Worm (Caenorhabditis elegans) whole organism, L4 larva: Measurements from ENCODE around the gene msp-77.
"Not testable (repeated sequence)": the region's sequence is repeated elsewhere in the genome, so short reads cannot be mapped to it uniquely, and the experiment has no call there.

Experiments
- F37D6.2 ChIP-seq: sonication (generic microtip); optimal IDR thresholded peaks from 2 replicates; lab custom pipeline; 2016; ENCODE audit warnings: mild to moderate bottlenecking, missing genetic modification characterization, missing compliant biosample characterization
- Y105C5A.15 ChIP-seq: fragments of 200-800 bp; sonication (Bioruptor generic); IDR thresholded peaks from 2 replicates; pipeline ENCODE4 v1.3.6; 2022; ENCODE audit warnings: missing genetic modification characterization, missing compliant biosample characterization
- Y5F2A.4 ChIP-seq: fragments of 200-800 bp; sonication (Bioruptor generic); optimal IDR thresholded peaks from 2 replicates; lab custom pipeline; 2018; ENCODE audit warnings: mild to moderate bottlenecking, missing genetic modification characterization, missing compliant biosample characterization
- aha-1 ChIP-seq: fragments of 150-350 bp; peaks from one replicate; lab custom pipeline; 2014; ENCODE audit warnings: missing biosample characterization, missing genetic modification characterization
- aly-2 ChIP-seq: sonication (generic microtip); optimal IDR thresholded peaks from 2 replicates; lab custom pipeline; 2018; ENCODE audit warnings: missing biosample characterization, missing genetic modification characterization
- ceh-32 ChIP-seq: sonication (generic microtip); optimal IDR thresholded peaks from 2 replicates; lab custom pipeline; 2016; ENCODE audit warnings: mild to moderate bottlenecking, missing genetic modification characterization, missing compliant biosample characterization; ENCODE audit not compliant: poor library complexity
- ceh-62 ChIP-seq: sonication (generic microtip); optimal IDR thresholded peaks from 2 replicates; lab custom pipeline; 2017; ENCODE audit warnings: missing biosample characterization, missing genetic modification characterization
- ces-1 ChIP-seq: fragments of 150-350 bp; sonication (generic microtip); optimal IDR thresholded peaks from 4 replicates; lab custom pipeline; 2014; ENCODE audit warnings: missing biosample characterization, missing genetic modification reagents, missing genetic modification characterization
- cey-2 ChIP-seq: sonication (generic microtip); optimal IDR thresholded peaks from 3 replicates; lab custom pipeline; 2017; ENCODE audit warnings: missing genetic modification characterization, mild to moderate bottlenecking, missing compliant biosample characterization, antibody characterized with exemption, borderline replicate concordance; ENCODE audit not compliant: insufficient read depth
- daf-16 ChIP-seq, 3 experiments: sonication (generic microtip); optimal IDR thresholded peaks; 2 replicates each; lab custom pipeline; 2016 to 2017; ENCODE audit warnings: missing genetic modification characterization in 3 of 3, missing genetic modification reagents in 3 of 3, mild to moderate bottlenecking in 2 of 3, missing compliant biosample characterization in 2 of 3, missing biosample characterization in 1 of 3, moderate library complexity in 1 of 3
- daf-19 ChIP-seq: fragments of 200-800 bp; sonication (Bioruptor generic); conservative IDR thresholded peaks from 2 replicates; pipeline ENCODE4 v1.3.6; 2022; ENCODE audit warnings: missing genetic modification characterization, missing compliant biosample characterization
- dmd-6 ChIP-seq: fragments of 200-800 bp; sonication (Bioruptor generic); IDR thresholded peaks from 2 replicates; pipeline ENCODE4 v1.3.6; 2022; ENCODE audit warnings: missing genetic modification reagents, missing genetic modification characterization, missing compliant biosample characterization
- dve-1 ChIP-seq: sonication (generic microtip); optimal IDR thresholded peaks from 2 replicates; lab custom pipeline; 2017; ENCODE audit warnings: antibody characterized with exemption, mild to moderate bottlenecking, missing genetic modification characterization, missing compliant biosample characterization; ENCODE audit not compliant: insufficient read depth
- fkh-10 ChIP-seq: fragments of 150-350 bp; optimal IDR thresholded peaks from 2 replicates; lab custom pipeline; 2014; ENCODE audit warnings: missing biosample characterization, missing genetic modification reagents, missing genetic modification characterization
- hmg-1.1 ChIP-seq: fragments of 200-800 bp; sonication (Bioruptor generic); IDR thresholded peaks from 2 replicates; pipeline ENCODE4 v1.3.6; 2022; ENCODE audit warnings: missing genetic modification reagents, missing genetic modification characterization, missing compliant biosample characterization
- lim-7 ChIP-seq: fragments of 200-800 bp; sonication (Bioruptor generic); IDR thresholded peaks from 2 replicates; pipeline ENCODE4 v1.3.6; 2022; ENCODE audit warnings: missing genetic modification characterization, missing compliant biosample characterization
- lin-1 ChIP-seq: fragments of 200-800 bp; sonication (Bioruptor generic); IDR thresholded peaks from 2 replicates; pipeline ENCODE4 v1.3.6; 2022; ENCODE audit warnings: missing genetic modification reagents, missing genetic modification characterization, missing compliant biosample characterization
- mes-2 ChIP-seq: sonication (generic microtip); optimal IDR thresholded peaks from 2 replicates; lab custom pipeline; 2016; ENCODE audit warnings: missing genotype, mild to moderate bottlenecking, missing genetic modification characterization, missing compliant biosample characterization; ENCODE audit not compliant: poor library complexity, severe bottlenecking
- mxl-3 ChIP-seq: fragments of 200-800 bp; sonication (Bioruptor generic); optimal IDR thresholded peaks from 2 replicates; lab custom pipeline; 2018; ENCODE audit warnings: mild to moderate bottlenecking, missing genetic modification characterization, missing compliant biosample characterization
- nhr-10 ChIP-seq: fragments of 150-350 bp; optimal IDR thresholded peaks from 2 replicates; lab custom pipeline; 2014; ENCODE audit warnings: missing biosample characterization, missing genetic modification characterization
- nhr-237 ChIP-seq: sonication (generic microtip); optimal IDR thresholded peaks from 2 replicates; lab custom pipeline; 2017; ENCODE audit warnings: missing biosample characterization, missing genetic modification characterization
- nhr-41 ChIP-seq: fragments of 200-800 bp; sonication (Bioruptor generic); IDR thresholded peaks from 2 replicates; pipeline ENCODE4 v1.3.6; 2022; ENCODE audit warnings: missing genetic modification reagents, missing genetic modification characterization, missing compliant biosample characterization
- nhr-42 ChIP-seq: fragments of 200-800 bp; sonication (Bioruptor generic); IDR thresholded peaks from 2 replicates; pipeline ENCODE4 v1.3.6; 2022; ENCODE audit warnings: missing genetic modification characterization, missing compliant biosample characterization
- nhr-48 ChIP-seq: sonication (generic microtip); optimal IDR thresholded peaks from 2 replicates; lab custom pipeline; 2016; ENCODE audit warnings: mild to moderate bottlenecking, missing genetic modification characterization, missing compliant biosample characterization
- php-3 ChIP-seq: fragments of 200-800 bp; sonication (Bioruptor generic); IDR thresholded peaks from 2 replicates; pipeline ENCODE4 v1.3.6; 2022; ENCODE audit warnings: missing genetic modification reagents, missing genetic modification characterization, missing compliant biosample characterization
- skn-1 ChIP-seq: fragments of 150-350 bp; optimal IDR thresholded peaks from 2 replicates; lab custom pipeline; 2014; ENCODE audit warnings: missing biosample characterization, missing genetic modification characterization
- spr-1 ChIP-seq: sonication (generic microtip); optimal IDR thresholded peaks from 2 replicates; lab custom pipeline; 2016; ENCODE audit warnings: mild to moderate bottlenecking, missing genetic modification characterization, missing compliant biosample characterization
- spr-3 ChIP-seq: fragments of 200-800 bp; sonication (Bioruptor generic); optimal IDR thresholded peaks from 2 replicates; lab custom pipeline; 2018; ENCODE audit warnings: mild to moderate bottlenecking, missing genetic modification characterization, missing compliant biosample characterization
- unc-130 ChIP-seq: sonication (generic microtip); optimal IDR thresholded peaks from 2 replicates; lab custom pipeline; 2016; ENCODE audit warnings: missing genetic modification reagents, missing genetic modification characterization, missing compliant biosample characterization
- vab-7 ChIP-seq: fragments of 200-800 bp; sonication (Bioruptor generic); IDR thresholded peaks from 2 replicates; pipeline ENCODE4 v1.3.6; 2022; ENCODE audit warnings: missing genetic modification reagents, missing genetic modification characterization, missing compliant biosample characterization
- zfp-2 ChIP-seq: sonication (generic microtip); optimal IDR thresholded peaks from 2 replicates; lab custom pipeline; 2016; ENCODE audit warnings: mild to moderate bottlenecking, missing genetic modification characterization, missing compliant biosample characterization
- zip-2 ChIP-seq: fragments of 150-350 bp; optimal IDR thresholded peaks from 2 replicates; lab custom pipeline; 2014; ENCODE audit warnings: missing biosample characterization, missing genetic modification characterization

The msp-77 gene

ce11 chrIV:9893649-9894048 is 782 bp upstream of the msp-77 start, which contains the start of gene sss-1:
Gene sss-1, minus strand, starts transcription at chrIV:9893749.
- TF ChIP-seq nhr-48 (tag; lab: Kevin White, UChicago); ceh-32; skn-1: not testable (repeated sequence)

- no peak for TF ChIP-seq daf-19 (GFP tag; lab: Robert Waterston, UW)
- TF ChIP-seq php-3 (GFP tag; lab: Robert Waterston, UW) = no peak
- no peak for TF ChIP-seq aly-2 (tag; lab: Kevin White, UChicago)
- TF ChIP-seq vab-7 (GFP tag; lab: Robert Waterston, UW) = no peak
- TF ChIP-seq hmg-1.1 (GFP tag; lab: Robert Waterston, UW) = no peak
- TF ChIP-seq zip-2 (tag; lab: Kevin White, UChicago) = no peak
- TF ChIP-seq lin-1 = no peak
- no peak for TF ChIP-seq nhr-42 (GFP tag; lab: Robert Waterston, UW)
- no peak for TF ChIP-seq nhr-237 (tag; lab: Kevin White, UChicago)
- no peak for TF ChIP-seq spr-1 (tag; lab: Kevin White, UChicago)
- no peak for TF ChIP-seq daf-16 (GFP tag; optimal IDR thresholded peaks at IDR 0.05; lab: Kevin White, UChicago)
- no peak for TF ChIP-seq daf-16 (tag; optimal IDR thresholded peaks at IDR 0.05; lab: Kevin White, UChicago)
- no peak for TF ChIP-seq Y5F2A.4 (GFP tag; lab: Kevin White, UChicago)
- TF ChIP-seq spr-3 = no peak
- TF ChIP-seq zfp-2 (tag; lab: Kevin White, UChicago) = no peak
- TF ChIP-seq ceh-62 (tag; lab: Kevin White, UChicago) = no peak
- no peak for TF ChIP-seq mxl-3 (GFP tag; lab: Kevin White, UChicago)
Measured at ce11 chrIV:9895088-9895487, 657 bp downstream of the msp-77 start, which contains the start of gene ssp-32. Gene ssp-32, plus strand, starts transcription at chrIV:9895388.

ce11 chrIV:9898712-9899111 is 4.3 kb downstream of the msp-77 start, which contains the start of gene tbc-3:
Gene tbc-3, plus strand, starts transcription at chrIV:9899012.
- TF ChIP-seq php-3 (GFP tag; lab: Robert Waterston, UW) = no peak
- no peak for TF ChIP-seq dve-1
- TF ChIP-seq aha-1 (tag; lab: Kevin White, UChicago) = peak; percentile 58
- TF ChIP-seq F37D6.2 (tag; lab: Kevin White, UChicago) = no peak
- 0 out of 2 replicates have a peak, but pooled peaks have one; percentile 4 for TF ChIP-seq dmd-6
- TF ChIP-seq lim-7 (GFP tag; lab: Robert Waterston, UW) = no peak
- TF ChIP-seq lin-1 = no peak

ce11 chrIV:9899227-9899626 is 4.8 kb downstream of the msp-77 start:
- TF ChIP-seq dmd-6 = 0 out of 2 replicates have a peak, but pooled peaks have one; percentile 5
- TF ChIP-seq Y105C5A.15 (GFP tag; lab: Robert Waterston, UW) = no peak
- peak; percentile 65 for TF ChIP-seq mes-2 (tag; lab: Kevin White, UChicago)
- TF ChIP-seq nhr-10 = no peak
- TF ChIP-seq fkh-10 (GFP tag; lab: Kevin White, UChicago) = peak; percentile 25
- TF ChIP-seq ces-1 (GFP tag; lab: Kevin White, UChicago) = peak; percentile 61

ce11 chrIV:9903608-9904007 is 9.2 kb downstream of the msp-77 start, which contains the start of gene best-13:
Gene best-13, plus strand, starts transcription at chrIV:9903908.
- no peak for TF ChIP-seq cey-2 (tag; lab: Kevin White, UChicago)
- TF ChIP-seq hmg-1.1 (GFP tag; lab: Robert Waterston, UW) = no peak
- no peak for TF ChIP-seq aha-1 (tag; lab: Kevin White, UChicago)
- TF ChIP-seq nhr-42 (GFP tag; lab: Robert Waterston, UW) = no peak
- TF ChIP-seq skn-1 = no peak
- TF ChIP-seq mxl-3 (GFP tag; lab: Kevin White, UChicago) = no peak
- no peak for TF ChIP-seq nhr-41 (GFP tag; lab: Robert Waterston, UW)
- TF ChIP-seq unc-130 = no peak
